Fruit fly (Drosophila melanogaster) whole organism, prepupa: Measurements from ENCODE around the gene P5cr.

Source experiments
- CG11762 ChIP-seq: fragments of 200-800 bp; sonication (Bioruptor generic); optimal IDR thresholded peaks from 3 replicates; lab custom pipeline; 2016; ENCODE audit warnings: missing biosample characterization, missing genetic modification characterization; ENCODE audit not compliant: insufficient read depth
- CG3032 ChIP-seq: fragments of 200-800 bp; optimal IDR thresholded peaks from 2 replicates; lab custom pipeline; 2019; ENCODE audit warnings: missing biosample characterization, mild to moderate bottlenecking, missing genetic modification characterization, moderate library complexity
- CG6163 ChIP-seq: fragments of 200-800 bp; sonication (Bioruptor generic); IDR thresholded peaks from 3 replicates; pipeline ENCODE4 v1.3.6; 2022; ENCODE audit warnings: missing biosample characterization, missing genetic modification characterization
- CG6854 ChIP-seq: fragments of 200-800 bp; sonication (Bioruptor generic); optimal IDR thresholded peaks from 2 replicates; lab custom pipeline; 2017; ENCODE audit warnings: missing biosample characterization, mild to moderate bottlenecking, missing genetic modification characterization
- CG8319 ChIP-seq: fragments of 200-800 bp; sonication (Bioruptor generic); optimal IDR thresholded peaks from 3 replicates; lab custom pipeline; 2016; ENCODE audit warnings: missing biosample characterization, missing genetic modification characterization
- Gug ChIP-seq: fragments of 200-800 bp; sonication (Bioruptor generic); IDR thresholded peaks from 2 replicates; pipeline ENCODE4 v1.3.6; 2022; ENCODE audit warnings: missing biosample characterization, missing genetic modification characterization
- Sox102F ChIP-seq: fragments of 200-800 bp; sonication (Bioruptor generic); optimal IDR thresholded peaks from 2 replicates; lab custom pipeline; 2016; ENCODE audit warnings: missing biosample characterization, mild to moderate bottlenecking, missing genetic modification characterization
- dac ChIP-seq: fragments of 200-800 bp; sonication (Bioruptor generic); optimal IDR thresholded peaks from 2 replicates; lab custom pipeline; 2017; ENCODE audit warnings: missing biosample characterization, mild to moderate bottlenecking, missing genetic modification characterization
- lz ChIP-seq: fragments of 200-800 bp; sonication (Bioruptor generic); optimal IDR thresholded peaks from 3 replicates; lab custom pipeline; 2016; ENCODE audit warnings: missing biosample characterization, missing genetic modification characterization
- ss ChIP-seq, 2 experiments: fragments of 200-800 bp; sonication (Bioruptor generic); optimal IDR thresholded peaks; 2 replicates in 1 of 2; 3 replicates in 1 of 2; lab custom pipeline; 2017 to 2018; ENCODE audit warnings: mild to moderate bottlenecking in 2 of 2, missing biosample characterization in 2 of 2, missing genetic modification characterization in 2 of 2, moderate library complexity in 1 of 2

- TF ChIP-seq CG6854 (no peak), ss (GFP tag; optimal IDR thresholded peaks at IDR 0.05; lab: Kevin White, UChicago) (no peak), Gug (GFP tag; lab: Robert Waterston, UW) (no peak), dac (GFP tag; lab: Kevin White, UChicago) (no peak), CG3032 (peak; percentile 40), CG11762 (GFP tag; lab: Kevin White, UChicago) (no peak), Sox102F (GFP tag; lab: Kevin White, UChicago) (no peak), CG8319 (no peak), CG6163 (GFP tag; lab: Robert Waterston, UW) (peak; percentile 51; the same call in 1 of the 3 replicates), lz (GFP tag; lab: Kevin White, UChicago) (no peak)
Observed at dm6 chr3R:19069740-19070139, 41.0 kb downstream of the P5cr start.
